Worm (Caenorhabditis elegans): ENCODE results near the gene Y46C8AL.11.
A peak's percentile ranks its signal among the peaks of the same experiment; 100 is the strongest.

DNA sequence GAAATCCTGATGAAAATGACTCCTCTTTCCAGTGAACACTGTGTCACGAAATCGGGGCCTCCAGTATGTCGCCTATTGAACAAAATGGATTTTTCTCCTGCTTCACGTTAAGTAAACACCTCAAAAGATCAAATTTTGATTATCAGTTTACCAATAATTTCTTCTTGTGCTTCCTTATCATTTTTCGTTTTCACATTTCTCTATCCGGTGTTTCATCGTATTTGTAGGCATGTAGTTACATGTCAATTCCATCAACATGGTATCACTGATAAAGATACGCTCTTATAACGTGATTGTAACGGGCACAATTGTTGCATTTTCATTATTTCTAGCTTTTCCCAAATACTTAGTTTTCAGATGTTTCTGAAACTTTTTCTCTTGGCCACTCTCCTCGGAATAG is 1.4 kb downstream of the Y46C8AL.11 start, which contains the start of gene clec-72:
- TF ChIP-seq mxl-1 (tag; optimal IDR thresholded peaks at IDR 0.05) (no peak), hrde-1 (tag; optimal IDR thresholded peaks at IDR 0.05; ENCODE audit: borderline replicate concordance) (no peak), C06A6.2 (GFP tag; conservative IDR thresholded peaks at IDR 0.05) (no peak), F23B12.7 (tag; optimal IDR thresholded peaks at IDR 0.05; ENCODE audit: insufficient read depth) (no peak), unc-130 (GFP tag; optimal IDR thresholded peaks at IDR 0.05) (no peak), sptf-2 (GFP tag; optimal IDR thresholded peaks at IDR 0.05) (no peak), B0035.1 (tag; optimal IDR thresholded peaks at IDR 0.05) (no peak), pha-4 (tag; optimal IDR thresholded peaks at IDR 0.05) (no peak), egrh-3 (GFP tag; IDR thresholded peaks at IDR 0.05) (no peak), F57C9.4 (tag; optimal IDR thresholded peaks at IDR 0.05) (no peak), Y79H2A.3 (GFP tag; conservative IDR thresholded peaks at IDR 0.05) (no peak), snpc-4 (GFP tag; optimal IDR thresholded peaks at IDR 0.05) (no peak), snpc-4 (tag; optimal IDR thresholded peaks at IDR 0.05) (no peak), dpff-1 (tag; optimal IDR thresholded peaks at IDR 0.05) (no peak), ets-4 (GFP tag; optimal IDR thresholded peaks at IDR 0.05) (peak; percentile 62)
